Worm (Caenorhabditis elegans) whole organism, young adult: ENCODE measurements around the gene unc-103.

Experiments used
- F10E7.11 ChIP-seq: sonication (generic microtip); optimal IDR thresholded peaks from 2 replicates; lab custom pipeline; 2017; ENCODE audit warnings: mild to moderate bottlenecking, missing genetic modification characterization, moderate library complexity, missing compliant biosample characterization
- F22D6.2 ChIP-seq: sonication (generic microtip); optimal IDR thresholded peaks from 2 replicates; lab custom pipeline; 2016; ENCODE audit warnings: mild to moderate bottlenecking, missing genetic modification characterization, missing compliant biosample characterization
- F37B4.10 ChIP-seq: fragments of 200-800 bp; sonication (Bioruptor generic); IDR thresholded peaks from 2 replicates; pipeline ENCODE4 v1.3.6; 2022; ENCODE audit warnings: missing genetic modification characterization, missing compliant biosample characterization
- F49E8.2 ChIP-seq: sonication (generic microtip); optimal IDR thresholded peaks from 3 replicates; lab custom pipeline; 2017; ENCODE audit warnings: missing genetic modification characterization, mild to moderate bottlenecking, missing compliant biosample characterization, antibody characterized with exemption, moderate library complexity; ENCODE audit not compliant: insufficient read depth
- K11D2.4 ChIP-seq: fragments of 200-800 bp; sonication (Bioruptor generic); IDR thresholded peaks from 2 replicates; pipeline ENCODE4 v1.3.6; 2022; ENCODE audit warnings: missing genetic modification reagents, missing genetic modification characterization, missing compliant biosample characterization
- Y53F4B.3 ChIP-seq: fragments of 200-800 bp; sonication (Bioruptor generic); IDR thresholded peaks from 2 replicates; pipeline ENCODE4 v1.3.6; 2022; ENCODE audit warnings: missing genetic modification reagents, missing genetic modification characterization, missing compliant biosample characterization
- Y95B8A.8 ChIP-seq: fragments of 200-800 bp; sonication (Bioruptor generic); IDR thresholded peaks from 2 replicates; pipeline ENCODE4 v1.3.6; 2022; ENCODE audit warnings: missing genetic modification reagents, missing genetic modification characterization, missing compliant biosample characterization
- akir-1 ChIP-seq: fragments of 200-800 bp; sonication (Bioruptor generic); optimal IDR thresholded peaks from 2 replicates; lab custom pipeline; 2018; ENCODE audit warnings: mild to moderate bottlenecking, missing genetic modification characterization, moderate library complexity, missing compliant biosample characterization
- aptf-3 ChIP-seq: fragments of 200-800 bp; sonication (Bioruptor generic); IDR thresholded peaks from 2 replicates; pipeline ENCODE4 v1.3.6; 2022; ENCODE audit warnings: missing genetic modification characterization, missing compliant biosample characterization
- atf-7 ChIP-seq: sonication (generic microtip); optimal IDR thresholded peaks from 2 replicates; lab custom pipeline; 2017; ENCODE audit warnings: mild to moderate bottlenecking, missing genetic modification characterization, missing compliant biosample characterization
- athp-1 ChIP-seq: sonication (generic microtip); optimal IDR thresholded peaks from 2 replicates; lab custom pipeline; 2017; ENCODE audit warnings: mild to moderate bottlenecking, missing genetic modification characterization, missing compliant biosample characterization
- bed-2 ChIP-seq: fragments of 200-800 bp; sonication (Bioruptor generic); IDR thresholded peaks from 2 replicates; pipeline ENCODE4 v1.3.6; 2022; ENCODE audit warnings: missing genetic modification reagents, missing genetic modification characterization, missing compliant biosample characterization
- cebp-2 ChIP-seq: fragments of 200-800 bp; sonication (Bioruptor generic); IDR thresholded peaks from 2 replicates; pipeline ENCODE4 v1.3.6; 2022; ENCODE audit warnings: missing genetic modification characterization, missing compliant biosample characterization
- ceh-100 ChIP-seq: fragments of 200-800 bp; sonication (Bioruptor generic); IDR thresholded peaks from 2 replicates; pipeline ENCODE4 v1.3.6; 2022; ENCODE audit warnings: missing genetic modification reagents, missing genetic modification characterization, missing compliant biosample characterization
- ceh-40 ChIP-seq: fragments of 200-800 bp; sonication (Bioruptor generic); IDR thresholded peaks from 2 replicates; pipeline ENCODE4 v1.3.6; 2022; ENCODE audit warnings: missing genetic modification characterization, missing compliant biosample characterization
- ceh-58 ChIP-seq: fragments of 200-800 bp; sonication (Bioruptor generic); IDR thresholded peaks from 2 replicates; pipeline ENCODE4 v1.3.6; 2022; ENCODE audit warnings: missing genetic modification characterization, missing compliant biosample characterization
- dpff-1 ChIP-seq: sonication (generic microtip); optimal IDR thresholded peaks from 2 replicates; lab custom pipeline; 2017; ENCODE audit warnings: mild to moderate bottlenecking, missing genetic modification characterization, missing compliant biosample characterization
- efl-1 ChIP-seq: fragments of 150-350 bp; optimal IDR thresholded peaks from 2 replicates; lab custom pipeline; 2014; ENCODE audit warnings: missing biosample characterization, missing genetic modification reagents, missing genetic modification characterization
- egl-44 ChIP-seq: fragments of 200-800 bp; sonication (Bioruptor generic); IDR thresholded peaks from 2 replicates; pipeline ENCODE4 v1.3.6; 2022; ENCODE audit warnings: missing genetic modification reagents, missing genetic modification characterization, missing compliant biosample characterization
- ekl-4 ChIP-seq: fragments of 200-800 bp; sonication (Bioruptor generic); IDR thresholded peaks from 2 replicates; pipeline ENCODE4 v1.3.6; 2022; ENCODE audit warnings: missing genetic modification reagents, missing genetic modification characterization, missing compliant biosample characterization
- ets-4 ChIP-seq: fragments of 200-800 bp; sonication (Bioruptor generic); optimal IDR thresholded peaks from 2 replicates; lab custom pipeline; 2018; ENCODE audit warnings: mild to moderate bottlenecking, missing genetic modification characterization, missing compliant biosample characterization
- gei-17 ChIP-seq: fragments of 200-800 bp; sonication (Bioruptor generic); optimal IDR thresholded peaks from 2 replicates; lab custom pipeline; 2018; ENCODE audit warnings: mild to moderate bottlenecking, missing genetic modification characterization, missing compliant biosample characterization
- hlh-26 ChIP-seq: fragments of 200-800 bp; sonication (Bioruptor generic); conservative IDR thresholded peaks from 2 replicates; pipeline ENCODE4 v1.3.6; 2022; ENCODE audit warnings: missing genetic modification reagents, missing genetic modification characterization, missing compliant biosample characterization
- hmg-20 ChIP-seq: fragments of 200-800 bp; sonication (Bioruptor generic); IDR thresholded peaks from 2 replicates; pipeline ENCODE4 v1.3.6; 2022; ENCODE audit warnings: missing genetic modification reagents, missing genetic modification characterization, missing compliant biosample characterization
- hrde-1 ChIP-seq: sonication (generic microtip); optimal IDR thresholded peaks from 2 replicates; lab custom pipeline; 2016; ENCODE audit warnings: missing genetic modification characterization, mild to moderate bottlenecking, missing compliant biosample characterization, moderate library complexity, missing genotype, missing genetic modification reagents, borderline replicate concordance
- hsf-1 ChIP-seq: fragments of 200-800 bp; sonication (Bioruptor generic); IDR thresholded peaks from 2 replicates; pipeline ENCODE4 v1.3.6; 2022; ENCODE audit warnings: missing genetic modification reagents, missing genetic modification characterization, missing compliant biosample characterization
- let-607 ChIP-seq, 2 experiments: fragments of 200-800 bp in 1 of 2; sonication (Bioruptor generic) in 1 of 2; sonication (generic microtip) in 1 of 2; optimal IDR thresholded peaks; 2 replicates each; lab custom pipeline; 2016 to 2018; ENCODE audit warnings: mild to moderate bottlenecking in 2 of 2, missing compliant biosample characterization in 2 of 2, missing genetic modification characterization in 2 of 2, moderate library complexity in 2 of 2, missing genotype in 1 of 2
- lin-35 ChIP-seq, 3 experiments: fragments of 150-350 bp in 2 of 3; sonication (generic microtip) in 1 of 3; optimal IDR thresholded peaks; 2 replicates each; lab custom pipeline; 2014 to 2018; ENCODE audit warnings: missing biosample characterization in 3 of 3, missing genetic modification characterization in 3 of 3, missing genetic modification reagents in 3 of 3
- lir-1 ChIP-seq: fragments of 200-800 bp; sonication (Bioruptor generic); conservative IDR thresholded peaks from 2 replicates; pipeline ENCODE4 v1.3.6; 2022; ENCODE audit warnings: missing genetic modification reagents, missing genetic modification characterization, missing compliant biosample characterization
- madf-3 ChIP-seq: fragments of 200-800 bp; sonication (Bioruptor generic); IDR thresholded peaks from 2 replicates; pipeline ENCODE4 v1.3.6; 2022; ENCODE audit warnings: missing genetic modification reagents, missing genetic modification characterization, missing compliant biosample characterization
- mes-4 ChIP-seq: sonication (generic microtip); optimal IDR thresholded peaks from 2 replicates; lab custom pipeline; 2016; ENCODE audit warnings: missing genotype, missing genetic modification characterization, missing compliant biosample characterization
- nfyb-1 ChIP-seq: fragments of 200-800 bp; sonication (Bioruptor generic); IDR thresholded peaks from 2 replicates; pipeline ENCODE4 v1.3.6; 2022; ENCODE audit warnings: missing genetic modification reagents, missing genetic modification characterization, missing compliant biosample characterization
- nhr-179 ChIP-seq: sonication (generic microtip); optimal IDR thresholded peaks from 2 replicates; lab custom pipeline; 2016; ENCODE audit warnings: mild to moderate bottlenecking, missing genetic modification characterization, missing compliant biosample characterization
- nhr-80 ChIP-seq: sonication (generic microtip); optimal IDR thresholded peaks from 2 replicates; lab custom pipeline; 2016; ENCODE audit warnings: missing genetic modification characterization, missing compliant biosample characterization
- nhr-90 ChIP-seq: sonication (generic microtip); optimal IDR thresholded peaks from 2 replicates; lab custom pipeline; 2016; ENCODE audit warnings: missing genotype, mild to moderate bottlenecking, missing genetic modification characterization, missing compliant biosample characterization
- repo-1 ChIP-seq: sonication (generic microtip); optimal IDR thresholded peaks from 2 replicates; lab custom pipeline; 2017; ENCODE audit warnings: mild to moderate bottlenecking, missing genetic modification characterization, missing compliant biosample characterization
- rpc-1 ChIP-seq, 2 experiments: fragments of 150-350 bp in 1 of 2; sonication (generic microtip) in 1 of 2; optimal IDR thresholded peaks; 2 replicates each; lab custom pipeline; 2014 to 2018; ENCODE audit warnings: missing biosample characterization in 1 of 2, missing genetic modification characterization in 1 of 2, missing genetic modification reagents in 1 of 2, missing genotype in 1 of 2
- sdz-38 ChIP-seq: sonication (generic microtip); optimal IDR thresholded peaks from 2 replicates; lab custom pipeline; 2016; ENCODE audit warnings: missing genotype, missing genetic modification characterization, missing compliant biosample characterization
- sea-2 ChIP-seq: fragments of 200-800 bp; sonication (Bioruptor generic); IDR thresholded peaks from 2 replicates; pipeline ENCODE4 v1.3.6; 2022; ENCODE audit warnings: missing genetic modification characterization, missing compliant biosample characterization
- snpc-1.3 ChIP-seq: sonication (generic microtip); optimal IDR thresholded peaks from 2 replicates; lab custom pipeline; 2017; ENCODE audit warnings: missing genetic modification characterization, mild to moderate bottlenecking, missing compliant biosample characterization, antibody characterized with exemption, moderate library complexity, missing genotype, missing genetic modification reagents; ENCODE audit not compliant: insufficient read depth
- sptf-2 ChIP-seq: fragments of 200-800 bp; sonication (Bioruptor generic); optimal IDR thresholded peaks from 2 replicates; lab custom pipeline; 2018; ENCODE audit warnings: mild to moderate bottlenecking, missing genetic modification characterization, missing compliant biosample characterization
- tbp1 ChIP-seq: fragments of 200-800 bp; sonication (Bioruptor generic); optimal IDR thresholded peaks from 2 replicates; lab custom pipeline; 2018; ENCODE audit warnings: mild to moderate bottlenecking, missing genetic modification characterization, missing compliant biosample characterization
- tbx-9 ChIP-seq: sonication (generic microtip); optimal IDR thresholded peaks from 2 replicates; lab custom pipeline; 2016; ENCODE audit warnings: borderline replicate concordance, missing genetic modification characterization, inconsistent platforms, missing compliant biosample characterization
- xnd-1 ChIP-seq: sonication (generic microtip); optimal IDR thresholded peaks from 2 replicates; lab custom pipeline; 2016; ENCODE audit warnings: missing genotype, missing genetic modification reagents, missing genetic modification characterization, missing compliant biosample characterization
- zfh-2 ChIP-seq: fragments of 200-800 bp; sonication (Bioruptor generic); conservative IDR thresholded peaks from 2 replicates; pipeline ENCODE4 v1.3.6; 2022; ENCODE audit warnings: missing genetic modification reagents, missing genetic modification characterization, missing compliant biosample characterization
- zim-3 ChIP-seq: sonication (generic microtip); optimal IDR thresholded peaks from 2 replicates; lab custom pipeline; 2017; ENCODE audit warnings: mild to moderate bottlenecking, missing genetic modification characterization, moderate library complexity, missing compliant biosample characterization
- ztf-18 ChIP-seq: sonication (generic microtip); optimal IDR thresholded peaks from 2 replicates; lab custom pipeline; 2016; ENCODE audit warnings: missing genotype, mild to moderate bottlenecking, missing genetic modification characterization, missing compliant biosample characterization
- ztf-25 ChIP-seq: fragments of 200-800 bp; sonication (Bioruptor generic); IDR thresholded peaks from 2 replicates; pipeline ENCODE4 v1.3.6; 2022; ENCODE audit warnings: missing genetic modification reagents, missing genetic modification characterization, missing compliant biosample characterization
- ztf-26 ChIP-seq: sonication (generic microtip); optimal IDR thresholded peaks from 2 replicates; lab custom pipeline; 2017; ENCODE audit warnings: missing genetic modification characterization, missing compliant biosample characterization

unc-103 gene

DNA sequence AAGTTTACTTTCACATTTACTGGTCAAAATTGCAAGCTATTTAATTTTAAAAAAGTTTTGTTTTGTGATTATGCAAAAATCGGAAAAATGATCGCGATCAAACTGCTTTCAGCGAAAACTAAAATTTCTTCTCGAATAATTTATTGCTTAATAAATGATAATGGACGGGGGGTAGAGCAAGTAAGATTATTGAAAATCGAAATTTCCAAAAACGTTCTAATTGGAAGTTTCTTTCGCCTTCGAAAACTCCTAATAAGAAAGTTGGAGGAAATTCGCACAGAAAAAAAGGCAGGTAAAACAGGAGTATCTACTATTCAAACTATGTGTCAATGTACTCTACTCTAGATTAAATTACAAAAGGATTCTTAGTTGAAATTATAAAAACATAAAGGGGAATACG, 57.0 kb downstream of the unc-103 start (continued):
- no peak for TF ChIP-seq lin-35 (GFP tag; optimal IDR thresholded peaks at IDR 0.05; lab: Kevin White, UChicago)
- no peak for TF ChIP-seq sptf-2 (GFP tag; lab: Kevin White, UChicago)
- TF ChIP-seq K11D2.4 (GFP tag; lab: Robert Waterston, UW): no peak
- peak; percentile 13 for TF ChIP-seq dpff-1 (tag; lab: Kevin White, UChicago)
- TF ChIP-seq ztf-25 (GFP tag; lab: Robert Waterston, UW): 0 out of 2 replicates have a peak, but pooled peaks have one; percentile 31
- peak; percentile 77 for TF ChIP-seq snpc-1.3 (tag; lab: Kevin White, UChicago)
- TF ChIP-seq Y95B8A.8: 0 out of 2 replicates have a peak, but pooled peaks have one; percentile 15
- peak; percentile 82 for TF ChIP-seq repo-1 (tag; lab: Kevin White, UChicago)
- no peak for TF ChIP-seq lir-1
- TF ChIP-seq F49E8.2 (tag; lab: Kevin White, UChicago): peak; percentile 82
- TF ChIP-seq nhr-90 (tag; lab: Kevin White, UChicago): no peak
- peak; percentile 63 for TF ChIP-seq zim-3 (tag; lab: Kevin White, UChicago)
- no peak for TF ChIP-seq efl-1 (GFP tag; lab: Kevin White, UChicago)
- no peak for TF ChIP-seq egl-44 (GFP tag; lab: Robert Waterston, UW)
- no peak for TF ChIP-seq hmg-20 (GFP tag; lab: Robert Waterston, UW)
- peak; percentile 32; the same call in 1 of the 2 replicates for TF ChIP-seq ceh-100 (GFP tag; lab: Robert Waterston, UW)
- no peak for TF ChIP-seq Y53F4B.3 (GFP tag; lab: Robert Waterston, UW)
- peak; percentile 61; the same call in 1 of the 2 replicates for TF ChIP-seq cebp-2 (GFP tag; lab: Robert Waterston, UW)
- peak; percentile 88 for TF ChIP-seq athp-1 (tag; lab: Kevin White, UChicago)
- peak; percentile 52 for TF ChIP-seq xnd-1 (tag; lab: Kevin White, UChicago)
- TF ChIP-seq ceh-58 (GFP tag; lab: Robert Waterston, UW): no peak
- TF ChIP-seq atf-7 (tag; lab: Kevin White, UChicago): peak; percentile 68
- no peak for TF ChIP-seq zfh-2 (GFP tag; lab: Robert Waterston, UW)
- TF ChIP-seq sea-2: no peak
- no peak for TF ChIP-seq hlh-26
- no peak for TF ChIP-seq F22D6.2 (tag; lab: Kevin White, UChicago)
- TF ChIP-seq ztf-26 (tag; lab: Kevin White, UChicago): no peak
- TF ChIP-seq ekl-4 (GFP tag; lab: Robert Waterston, UW): peak; percentile 70
- no peak for TF ChIP-seq nhr-80 (tag; lab: Kevin White, UChicago)
- peak; percentile 77 for TF ChIP-seq hsf-1 (GFP tag; lab: Robert Waterston, UW)
- peak; percentile 79 for TF ChIP-seq F10E7.11 (tag; lab: Kevin White, UChicago)
- no peak for TF ChIP-seq bed-2 (GFP tag; lab: Robert Waterston, UW)
- no peak for TF ChIP-seq akir-1 (GFP tag; lab: Kevin White, UChicago)
- TF ChIP-seq let-607 (tag; optimal IDR thresholded peaks at IDR 0.05; lab: Kevin White, UChicago): peak in 1 of 2 experiments; percentile 11
- no peak for TF ChIP-seq nhr-179 (tag; lab: Kevin White, UChicago)
- TF ChIP-seq sdz-38 (tag; lab: Kevin White, UChicago): no peak
- peak; percentile 76; the same call in 1 of the 2 replicates for TF ChIP-seq aptf-3 (GFP tag; lab: Robert Waterston, UW)
- TF ChIP-seq rpc-1 (optimal IDR thresholded peaks at IDR 0.05; lab: Kevin White, UChicago): no peak
- TF ChIP-seq rpc-1 (tag; optimal IDR thresholded peaks at IDR 0.05; lab: Kevin White, UChicago): peak; percentile 7
- peak; percentile 85 for TF ChIP-seq madf-3 (GFP tag; lab: Robert Waterston, UW)
- TF ChIP-seq F37B4.10: no peak
- TF ChIP-seq nfyb-1: peak; percentile 47; the same call in 1 of the 2 replicates
- no peak for TF ChIP-seq tbx-9 (tag; lab: Kevin White, UChicago)
- no peak for TF ChIP-seq ceh-40 (GFP tag; lab: Robert Waterston, UW)
- TF ChIP-seq gei-17 (GFP tag; lab: Kevin White, UChicago): no peak
- peak; percentile 83 for TF ChIP-seq mes-4 (tag; lab: Kevin White, UChicago)
- TF ChIP-seq ztf-18 (tag; lab: Kevin White, UChicago): no peak
- TF ChIP-seq hrde-1 (tag; lab: Kevin White, UChicago): peak; percentile 92
- TF ChIP-seq ets-4 (GFP tag; lab: Kevin White, UChicago): no peak
- peak; percentile 47 for TF ChIP-seq tbp1
